Worm (Caenorhabditis elegans): ENCODE data around the gene fbxb-119.

Gene fbxb-119

ce11 chrV:18346080-18346479, 27.7 kb downstream of the fbxb-119 start:
- TF ChIP-seq fos-1 (tag; optimal IDR thresholded peaks at IDR 0.05) (peak; percentile 81), fkh-10 (GFP tag; optimal IDR thresholded peaks at IDR 0.05) (no peak), nfya-1 (tag; optimal IDR thresholded peaks at IDR 0.05; ENCODE audit: insufficient read depth) (no peak), hmg-11 (tag; optimal IDR thresholded peaks at IDR 0.05) (no peak), nhr-25 (tag; optimal IDR thresholded peaks at IDR 0.05) (no peak), elt-1 (tag; optimal IDR thresholded peaks at IDR 0.05) (no peak), mdl-1 (tag; optimal IDR thresholded peaks at IDR 0.05) (no peak), R02D3.7 (tag; optimal IDR thresholded peaks at IDR 0.05) (no peak), ceh-28 (tag; optimal IDR thresholded peaks at IDR 0.05) (peak; percentile 44), nhr-43 (tag; optimal IDR thresholded peaks at IDR 0.05; ENCODE audit: poor library complexity, severe bottlenecking) (peak; percentile 75), nhr-28 (tag; optimal IDR thresholded peaks at IDR 0.05) (no peak), ztf-4 (tag; optimal IDR thresholded peaks at IDR 0.05) (no peak), ZK546.5 (tag; optimal IDR thresholded peaks at IDR 0.05) (no peak), unc-39 (tag; optimal IDR thresholded peaks at IDR 0.05) (no peak), tbx-2 (tag; optimal IDR thresholded peaks at IDR 0.05) (no peak), lin-15B (tag; optimal IDR thresholded peaks at IDR 0.05) (no peak), egl-27 (tag; optimal IDR thresholded peaks at IDR 0.05) (peak; percentile 88), ceh-82 (tag; optimal IDR thresholded peaks at IDR 0.05) (no peak), ama-1 (optimal IDR thresholded peaks at IDR 0.05) (no peak), pha-4 (tag; optimal IDR thresholded peaks at IDR 0.05) (peak; percentile 55), aly-2 (tag; optimal IDR thresholded peaks at IDR 0.05) (no peak), nhr-23 (tag; optimal IDR thresholded peaks at IDR 0.05) (peak; percentile 57), lin-39 (tag; optimal IDR thresholded peaks at IDR 0.05) (no peak), unc-62 (GFP tag; optimal IDR thresholded peaks at IDR 0.05) (no peak), elt-3 (tag; optimal IDR thresholded peaks at IDR 0.05) (peak; percentile 68 to 96 (median 94)), skn-1 (tag; optimal IDR thresholded peaks at IDR 0.05) (peak; percentile 34), sea-2 (GFP tag; optimal IDR thresholded peaks at IDR 0.05) (no peak), daf-12 (tag; optimal IDR thresholded peaks at IDR 0.05) (no peak), egl-5 (tag; optimal IDR thresholded peaks at IDR 0.05) (no peak), lsy-12 (tag; optimal IDR thresholded peaks at IDR 0.05) (no peak), nhr-76 (tag; optimal IDR thresholded peaks at IDR 0.05) (no peak), nhr-77 (tag; optimal IDR thresholded peaks at IDR 0.05) (no peak), jun-1 (tag; optimal IDR thresholded peaks at IDR 0.05) (peak; percentile 98), zag-1 (tag; optimal IDR thresholded peaks at IDR 0.05) (no peak), pqm-1 (tag; optimal IDR thresholded peaks at IDR 0.05) (peak; percentile 100), ceh-9 (tag; optimal IDR thresholded peaks at IDR 0.05) (no peak), nhr-12 (tag; optimal IDR thresholded peaks at IDR 0.05) (no peak), nhr-11 (tag; optimal IDR thresholded peaks at IDR 0.05) (no peak), nhr-67 (tag; optimal IDR thresholded peaks at IDR 0.05) (no peak), eor-1 (tag; optimal IDR thresholded peaks at IDR 0.05) (no peak), ceh-16 (tag; optimal IDR thresholded peaks at IDR 0.05) (no peak), fkh-2 (tag; optimal IDR thresholded peaks at IDR 0.05) (no peak), ztf-11 (tag; optimal IDR thresholded peaks at IDR 0.05) (no peak), mml-1 (tag; optimal IDR thresholded peaks at IDR 0.05) (no peak), snpc-4 (tag; optimal IDR thresholded peaks at IDR 0.05) (no peak), elt-2 (tag; optimal IDR thresholded peaks at IDR 0.05) (peak; percentile 100), nhr-237 (tag; optimal IDR thresholded peaks at IDR 0.05) (no peak)

ce11 chrV:18350046-18350445, 31.6 kb downstream of the fbxb-119 start, which contains the start of gene C08E8.3:
TSS of gene C08E8.3 (plus strand) at chrV:18350129.
- TF ChIP-seq elt-2 (tag; optimal IDR thresholded peaks at IDR 0.05) (no peak), ZK546.5 (tag; optimal IDR thresholded peaks at IDR 0.05) (no peak), tbx-2 (tag; optimal IDR thresholded peaks at IDR 0.05) (no peak), nhr-43 (tag; optimal IDR thresholded peaks at IDR 0.05; ENCODE audit: poor library complexity, severe bottlenecking) (no peak), R02D3.7 (tag; optimal IDR thresholded peaks at IDR 0.05) (no peak), egl-27 (tag; optimal IDR thresholded peaks at IDR 0.05) (no peak), egl-5 (tag; optimal IDR thresholded peaks at IDR 0.05) (no peak), ceh-28 (tag; optimal IDR thresholded peaks at IDR 0.05) (no peak), elt-1 (tag; optimal IDR thresholded peaks at IDR 0.05) (no peak), elt-3 (tag; optimal IDR thresholded peaks at IDR 0.05) (no peak), pha-4 (tag; optimal IDR thresholded peaks at IDR 0.05) (no peak), aly-2 (tag; optimal IDR thresholded peaks at IDR 0.05) (no peak)
